Worm (Caenorhabditis elegans) whole organism, L4 larva: ENCODE data around the gene K11H3.5.

Source experiments
- F10B5.3 ChIP-seq: sonication (generic microtip); optimal IDR thresholded peaks from 2 replicates; lab custom pipeline; 2016; ENCODE audit warnings: mild to moderate bottlenecking, missing genetic modification characterization, missing compliant biosample characterization
- F37D6.2 ChIP-seq: sonication (generic microtip); optimal IDR thresholded peaks from 2 replicates; lab custom pipeline; 2016; ENCODE audit warnings: mild to moderate bottlenecking, missing genetic modification characterization, missing compliant biosample characterization
- F44E2.7 ChIP-seq: fragments of 200-800 bp; sonication (Bioruptor generic); IDR thresholded peaks from 2 replicates; pipeline ENCODE4 v2.1.2; 2022; ENCODE audit warnings: missing genetic modification characterization, missing compliant biosample characterization
- Y105C5A.15 ChIP-seq: fragments of 200-800 bp; sonication (Bioruptor generic); IDR thresholded peaks from 2 replicates; pipeline ENCODE4 v1.3.6; 2022; ENCODE audit warnings: missing genetic modification characterization, missing compliant biosample characterization
- Y48G9A.11 ChIP-seq: fragments of 200-800 bp; sonication (Bioruptor generic); IDR thresholded peaks from 2 replicates; pipeline ENCODE4 v1.3.6; 2022; ENCODE audit warnings: missing genetic modification reagents, missing genetic modification characterization, missing compliant biosample characterization
- Y75B8A.6 ChIP-seq: fragments of 200-800 bp; sonication (Bioruptor generic); IDR thresholded peaks from 2 replicates; pipeline ENCODE4 v1.3.6; 2022; ENCODE audit warnings: missing genetic modification reagents, missing genetic modification characterization, missing compliant biosample characterization
- aha-1 ChIP-seq: fragments of 150-350 bp; peaks from one replicate; lab custom pipeline; 2014; ENCODE audit warnings: missing biosample characterization, missing genetic modification characterization
- aly-2 ChIP-seq: sonication (generic microtip); optimal IDR thresholded peaks from 2 replicates; lab custom pipeline; 2018; ENCODE audit warnings: missing biosample characterization, missing genetic modification characterization
- arid-1 ChIP-seq: fragments of 200-800 bp; sonication (Bioruptor generic); conservative IDR thresholded peaks from 2 replicates; pipeline ENCODE4 v1.3.6; 2022; ENCODE audit warnings: missing genetic modification reagents, missing genetic modification characterization, missing compliant biosample characterization
- attf-4 ChIP-seq: sonication (generic microtip); optimal IDR thresholded peaks from 3 replicates; lab custom pipeline; 2017; ENCODE audit warnings: missing biosample characterization, missing genetic modification characterization
- ceh-32 ChIP-seq: sonication (generic microtip); optimal IDR thresholded peaks from 2 replicates; lab custom pipeline; 2016; ENCODE audit warnings: mild to moderate bottlenecking, missing genetic modification characterization, missing compliant biosample characterization; ENCODE audit not compliant: poor library complexity
- ceh-44 ChIP-seq: fragments of 200-800 bp; sonication (Bioruptor generic); IDR thresholded peaks from 2 replicates; pipeline ENCODE4 v1.3.6; 2022; ENCODE audit warnings: missing genetic modification reagents, missing genetic modification characterization, missing compliant biosample characterization
- ceh-82 ChIP-seq: sonication (generic microtip); optimal IDR thresholded peaks from 2 replicates; lab custom pipeline; 2017; ENCODE audit warnings: missing biosample characterization, missing genetic modification characterization
- ctbp-1 ChIP-seq: fragments of 200-800 bp; sonication (Bioruptor generic); IDR thresholded peaks from 2 replicates; pipeline ENCODE4 v1.3.6; 2022; ENCODE audit warnings: missing genetic modification reagents, missing genetic modification characterization, missing compliant biosample characterization
- daf-16 ChIP-seq, 3 experiments: sonication (generic microtip); optimal IDR thresholded peaks; 2 replicates each; lab custom pipeline; 2016 to 2017; ENCODE audit warnings: missing genetic modification characterization in 3 of 3, missing genetic modification reagents in 3 of 3, mild to moderate bottlenecking in 2 of 3, missing compliant biosample characterization in 2 of 3, missing biosample characterization in 1 of 3, moderate library complexity in 1 of 3
- duxl-1 ChIP-seq: sonication (generic microtip); optimal IDR thresholded peaks from 2 replicates; lab custom pipeline; 2016; ENCODE audit warnings: mild to moderate bottlenecking, missing genetic modification characterization, moderate library complexity, missing compliant biosample characterization; ENCODE audit not compliant: poor library complexity
- egl-43 ChIP-seq: fragments of 200-800 bp; sonication (Bioruptor generic); IDR thresholded peaks from 2 replicates; pipeline ENCODE4 v1.3.6; 2022; ENCODE audit warnings: missing genetic modification reagents, missing genetic modification characterization, missing compliant biosample characterization
- hlh-30 ChIP-seq: sonication (generic microtip); optimal IDR thresholded peaks from 2 replicates; lab custom pipeline; 2017; ENCODE audit warnings: antibody characterized with exemption, mild to moderate bottlenecking, missing genetic modification characterization, missing compliant biosample characterization; ENCODE audit not compliant: insufficient read depth
- hmg-1.1 ChIP-seq: fragments of 200-800 bp; sonication (Bioruptor generic); IDR thresholded peaks from 2 replicates; pipeline ENCODE4 v1.3.6; 2022; ENCODE audit warnings: missing genetic modification reagents, missing genetic modification characterization, missing compliant biosample characterization
- lim-7 ChIP-seq: fragments of 200-800 bp; sonication (Bioruptor generic); IDR thresholded peaks from 2 replicates; pipeline ENCODE4 v1.3.6; 2022; ENCODE audit warnings: missing genetic modification characterization, missing compliant biosample characterization
- lin-13 ChIP-seq: fragments of 150-350 bp; optimal IDR thresholded peaks from 2 replicates; lab custom pipeline; 2014; ENCODE audit warnings: missing biosample characterization, missing genetic modification reagents, missing genetic modification characterization
- lin-15B ChIP-seq: fragments of 150-350 bp; sonication (generic microtip); optimal IDR thresholded peaks from 3 replicates; lab custom pipeline; 2014; ENCODE audit warnings: missing biosample characterization, missing genetic modification characterization
- lin-29 ChIP-seq: fragments of 200-800 bp; sonication (Bioruptor generic); IDR thresholded peaks from 2 replicates; pipeline ENCODE4 v1.3.6; 2022; ENCODE audit warnings: missing genetic modification reagents, missing genetic modification characterization, missing compliant biosample characterization
- lin-38 ChIP-seq: fragments of 200-800 bp; sonication (Bioruptor generic); IDR thresholded peaks from 2 replicates; pipeline ENCODE4 v1.3.6; 2022; ENCODE audit warnings: missing genetic modification reagents, missing genetic modification characterization, missing compliant biosample characterization
- lin-39 ChIP-seq: fragments of 150-350 bp; optimal IDR thresholded peaks from 2 replicates; lab custom pipeline; 2014; ENCODE audit warnings: missing biosample characterization, missing genetic modification reagents, missing genetic modification characterization
- lir-3 ChIP-seq: sonication (generic microtip); optimal IDR thresholded peaks from 2 replicates; lab custom pipeline; 2016; ENCODE audit warnings: mild to moderate bottlenecking, missing genetic modification characterization, missing compliant biosample characterization
- lsy-2 ChIP-seq, 2 experiments: fragments of 150-350 bp in 1 of 2; sonication (generic microtip) in 1 of 2; optimal IDR thresholded peaks; 2 replicates each; lab custom pipeline; 2014 to 2017; ENCODE audit warnings: missing biosample characterization in 2 of 2, missing genetic modification characterization in 2 of 2
- mep-1 ChIP-seq: fragments of 150-350 bp; sonication (generic microtip); optimal IDR thresholded peaks from 3 replicates; lab custom pipeline; 2014; ENCODE audit warnings: missing biosample characterization, missing genetic modification characterization
- mes-2 ChIP-seq: sonication (generic microtip); optimal IDR thresholded peaks from 2 replicates; lab custom pipeline; 2016; ENCODE audit warnings: missing genotype, mild to moderate bottlenecking, missing genetic modification characterization, missing compliant biosample characterization; ENCODE audit not compliant: poor library complexity, severe bottlenecking
- mxl-3 ChIP-seq: fragments of 200-800 bp; sonication (Bioruptor generic); optimal IDR thresholded peaks from 2 replicates; lab custom pipeline; 2018; ENCODE audit warnings: mild to moderate bottlenecking, missing genetic modification characterization, missing compliant biosample characterization
- nhr-11 ChIP-seq: fragments of 150-350 bp; optimal IDR thresholded peaks from 2 replicates; lab custom pipeline; 2014; ENCODE audit warnings: missing biosample characterization, missing genetic modification characterization
- nhr-237 ChIP-seq: sonication (generic microtip); optimal IDR thresholded peaks from 2 replicates; lab custom pipeline; 2017; ENCODE audit warnings: missing biosample characterization, missing genetic modification characterization
- nhr-25 ChIP-seq: sonication (generic microtip); optimal IDR thresholded peaks from 2 replicates; lab custom pipeline; 2017; ENCODE audit warnings: missing genetic modification characterization, mild to moderate bottlenecking, missing compliant biosample characterization, antibody characterized with exemption, moderate library complexity, borderline replicate concordance; ENCODE audit not compliant: insufficient read depth
- nhr-28 ChIP-seq: fragments of 150-350 bp; optimal IDR thresholded peaks from 2 replicates; lab custom pipeline; 2014; ENCODE audit warnings: missing biosample characterization, missing genetic modification characterization
- nhr-48 ChIP-seq: sonication (generic microtip); optimal IDR thresholded peaks from 2 replicates; lab custom pipeline; 2016; ENCODE audit warnings: mild to moderate bottlenecking, missing genetic modification characterization, missing compliant biosample characterization
- snpc-4 ChIP-seq: fragments of 150-350 bp; optimal IDR thresholded peaks from 2 replicates; lab custom pipeline; 2014; ENCODE audit warnings: missing biosample characterization, missing genetic modification characterization
- spr-1 ChIP-seq: sonication (generic microtip); optimal IDR thresholded peaks from 2 replicates; lab custom pipeline; 2016; ENCODE audit warnings: mild to moderate bottlenecking, missing genetic modification characterization, missing compliant biosample characterization
- zip-11 ChIP-seq: fragments of 200-800 bp; sonication (Bioruptor generic); IDR thresholded peaks from 2 replicates; pipeline ENCODE4 v1.3.6; 2022; ENCODE audit warnings: missing genetic modification characterization, missing compliant biosample characterization

Gene K11H3.5

ce11 chrIII:9843715-9844114, at the start of gene K11H3.5:
Gene K11H3.5 (plus strand): TSS chrIII:9843768.
- TF ChIP-seq lir-3 (tag; lab: Kevin White, UChicago) = no peak
- no peak for TF ChIP-seq daf-16 (GFP tag; optimal IDR thresholded peaks at IDR 0.05; lab: Kevin White, UChicago)
- peak; percentile 2 for TF ChIP-seq daf-16 (tag; optimal IDR thresholded peaks at IDR 0.05; lab: Kevin White, UChicago)
- no peak for TF ChIP-seq duxl-1 (tag; lab: Kevin White, UChicago)
- peak; percentile 68 for TF ChIP-seq aha-1 (tag; lab: Kevin White, UChicago)
- peak; percentile 35 for TF ChIP-seq nhr-28 (tag; lab: Kevin White, UChicago)
- TF ChIP-seq lin-38 (GFP tag; lab: Robert Waterston, UW) = no peak
- TF ChIP-seq mep-1 (tag; lab: Kevin White, UChicago) = no peak

ce11 chrIII:9796448-9796847, 47.1 kb upstream of the K11H3.5 start, which contains the start of gene srxa-10:
Gene srxa-10 (minus strand): TSS chrIII:9796548.
- TF ChIP-seq F44E2.7 (GFP tag; lab: Robert Waterston, UW) (no peak), ceh-32 (tag; lab: Kevin White, UChicago) (no peak), Y105C5A.15 (GFP tag; lab: Robert Waterston, UW) (no peak), egl-43 (GFP tag; lab: Robert Waterston, UW) (no peak), lin-15B (tag; lab: Kevin White, UChicago) (no peak), F37D6.2 (no peak), nhr-48 (tag; lab: Kevin White, UChicago) (no peak), lin-13 (GFP tag; lab: Kevin White, UChicago) (no peak), nhr-237 (tag; lab: Kevin White, UChicago) (no peak), nhr-11 (tag; lab: Kevin White, UChicago) (no peak), aly-2 (tag; lab: Kevin White, UChicago) (no peak), arid-1 (GFP tag; lab: Robert Waterston, UW) (no peak), zip-11 (GFP tag; lab: Robert Waterston, UW) (no peak), mep-1 (tag; lab: Kevin White, UChicago) (no peak), F10B5.3 (no peak), snpc-4 (tag; lab: Kevin White, UChicago) (no peak)

- TF ChIP-seq mes-2 (tag; lab: Kevin White, UChicago) (peak; percentile 89), aha-1 (tag; lab: Kevin White, UChicago) (peak; percentile 68), lin-38 (GFP tag; lab: Robert Waterston, UW) (peak; percentile 26), Y48G9A.11 (GFP tag; lab: Robert Waterston, UW) (no peak), hmg-1.1 (GFP tag; lab: Robert Waterston, UW) (0 out of 2 replicates have a peak, but pooled peaks have one; percentile 8), lsy-2 (tag; optimal IDR thresholded peaks at IDR 0.05; lab: Kevin White, UChicago) (peak in 1 of 2 experiments; percentile 56), lin-29 (GFP tag; lab: Robert Waterston, UW) (no peak), daf-16 (GFP tag; optimal IDR thresholded peaks at IDR 0.05; lab: Kevin White, UChicago) (no peak), daf-16 (tag; optimal IDR thresholded peaks at IDR 0.05; lab: Kevin White, UChicago) (peak; percentile 10)
Measured at ce11 chrIII:9798478-9799157, 45.0 kb upstream of the K11H3.5 start, which contains the start of gene ZK632.2. Gene ZK632.2 (plus strand): TSS chrIII:9799107.

- TF ChIP-seq lsy-2 (tag; optimal IDR thresholded peaks at IDR 0.05; lab: Kevin White, UChicago) = no peak
- TF ChIP-seq spr-1 (tag; lab: Kevin White, UChicago) = no peak
- no peak for TF ChIP-seq ctbp-1 (GFP tag; lab: Robert Waterston, UW)
- no peak for TF ChIP-seq attf-4
- TF ChIP-seq F10B5.3 = no peak
- TF ChIP-seq ceh-82 (tag; lab: Kevin White, UChicago) = no peak
- no peak for TF ChIP-seq hlh-30 (tag; lab: Kevin White, UChicago)
- no peak for TF ChIP-seq Y75B8A.6
- TF ChIP-seq lim-7 (GFP tag; lab: Robert Waterston, UW) = no peak
- no peak for TF ChIP-seq lin-29 (GFP tag; lab: Robert Waterston, UW)
- TF ChIP-seq nhr-25 (tag; lab: Kevin White, UChicago) = no peak
- no peak for TF ChIP-seq ceh-32 (tag; lab: Kevin White, UChicago)
- no peak for TF ChIP-seq ceh-44 (GFP tag; lab: Robert Waterston, UW)
- TF ChIP-seq lin-39 (tag; lab: Kevin White, UChicago) = no peak
- TF ChIP-seq mxl-3 (GFP tag; lab: Kevin White, UChicago) = no peak
- TF ChIP-seq Y105C5A.15 (GFP tag; lab: Robert Waterston, UW) = no peak
Measured at ce11 chrIII:9802045-9802444, 41.5 kb upstream of the K11H3.5 start.
